Fruit fly (Drosophila melanogaster) whole organism, embryonic: ENCODE data around the gene syd.

Source experiments
- CG10366 ChIP-seq: fragments of 200-800 bp; sonication (Bioruptor generic); IDR thresholded peaks from 2 replicates; pipeline ENCODE4 v1.3.6; 2022; ENCODE audit warnings: missing biosample characterization, missing genetic modification characterization
- CG10462 ChIP-seq: fragments of 200-800 bp; sonication (Bioruptor generic); optimal IDR thresholded peaks from 2 replicates; lab custom pipeline; 2016; ENCODE audit warnings: missing biosample characterization, missing genetic modification characterization
- CG1233 ChIP-seq: fragments of 200-800 bp; sonication (Bioruptor generic); optimal IDR thresholded peaks from 4 replicates; lab custom pipeline; 2018; ENCODE audit warnings: missing biosample characterization, mild to moderate bottlenecking, missing genetic modification characterization
- CG12744 ChIP-seq: fragments of 200-800 bp; sonication (Bioruptor generic); optimal IDR thresholded peaks from 2 replicates; lab custom pipeline; 2016; ENCODE audit warnings: missing biosample characterization, missing genetic modification characterization
- CG14014 ChIP-seq: fragments of 200-800 bp; sonication (Bioruptor generic); IDR thresholded peaks from 2 replicates; pipeline ENCODE4 v1.3.6; 2022; ENCODE audit warnings: missing biosample characterization, missing genetic modification characterization
- CG14667 ChIP-seq: fragments of 200-800 bp; sonication (Bioruptor generic); IDR thresholded peaks from 2 replicates; pipeline ENCODE4 v1.3.6; 2022; ENCODE audit warnings: missing biosample characterization, missing genetic modification characterization
- CG17361 ChIP-seq: fragments of 200-800 bp; sonication (Bioruptor generic); IDR thresholded peaks from 3 replicates; pipeline ENCODE4 v1.3.6; 2022; ENCODE audit warnings: missing biosample characterization, missing genetic modification characterization
- CG17829 ChIP-seq: fragments of 200-800 bp; optimal IDR thresholded peaks from 2 replicates; lab custom pipeline; 2019; ENCODE audit warnings: missing biosample characterization, mild to moderate bottlenecking, missing genetic modification characterization, moderate library complexity
- CG2120 ChIP-seq: fragments of 200-800 bp; sonication (Bioruptor generic); optimal IDR thresholded peaks from 3 replicates; lab custom pipeline; 2016; ENCODE audit warnings: missing biosample characterization, missing genetic modification characterization
- CG2199 ChIP-seq: fragments of 200-800 bp; sonication (Bioruptor generic); IDR thresholded peaks from 3 replicates; pipeline ENCODE4 v1.3.6; 2022; ENCODE audit warnings: missing biosample characterization, missing genetic modification characterization
- CG31441 ChIP-seq: fragments of 200-800 bp; sonication (Bioruptor generic); IDR thresholded peaks from 2 replicates; pipeline ENCODE4 v1.3.6; 2022; ENCODE audit warnings: missing biosample characterization, missing genetic modification characterization
- CG32772 ChIP-seq: fragments of 200-800 bp; sonication (Bioruptor generic); IDR thresholded peaks from 2 replicates; pipeline ENCODE4 v1.3.6; 2022; ENCODE audit warnings: missing biosample characterization, missing genetic modification characterization
- CG4424 ChIP-seq: fragments of 200-800 bp; sonication (Bioruptor generic); optimal IDR thresholded peaks from 3 replicates; lab custom pipeline; 2016; ENCODE audit warnings: missing biosample characterization, missing genetic modification characterization
- CG5245 ChIP-seq: fragments of 200-800 bp; sonication (Bioruptor generic); optimal IDR thresholded peaks from 3 replicates; lab custom pipeline; 2016; ENCODE audit warnings: missing biosample characterization, missing genetic modification characterization
- CG7357 ChIP-seq: fragments of 200-800 bp; sonication (Bioruptor generic); IDR thresholded peaks from 3 replicates; pipeline ENCODE4 v1.3.6; 2022; ENCODE audit warnings: missing biosample characterization, missing genetic modification characterization
- CG8765 ChIP-seq: fragments of 200-800 bp; sonication (Bioruptor generic); IDR thresholded peaks from 2 replicates; pipeline ENCODE4 v1.3.6; 2022; ENCODE audit warnings: missing biosample characterization, missing genetic modification characterization
- CG8924 ChIP-seq: fragments of 200-800 bp; optimal IDR thresholded peaks from 3 replicates; lab custom pipeline; 2019; ENCODE audit warnings: missing biosample characterization, mild to moderate bottlenecking, missing genetic modification characterization, moderate library complexity
- CG9817 ChIP-seq: fragments of 200-800 bp; sonication (Bioruptor generic); optimal IDR thresholded peaks from 2 replicates; lab custom pipeline; 2018; ENCODE audit warnings: missing biosample characterization, mild to moderate bottlenecking, missing genetic modification characterization, moderate library complexity
- CHES-1-like ChIP-seq: fragments of 200-800 bp; sonication (Bioruptor generic); optimal IDR thresholded peaks from 2 replicates; lab custom pipeline; 2016; ENCODE audit warnings: missing biosample characterization, missing genetic modification characterization
- D19A ChIP-seq: fragments of 200-800 bp; optimal IDR thresholded peaks from 3 replicates; lab custom pipeline; 2019; ENCODE audit warnings: missing biosample characterization, mild to moderate bottlenecking, missing genetic modification characterization, moderate library complexity
- Dip2 ChIP-seq: fragments of 200-800 bp; sonication (Bioruptor generic); IDR thresholded peaks from 2 replicates; pipeline ENCODE4 v1.3.6; 2022; ENCODE audit warnings: missing biosample characterization, missing genetic modification characterization
- Eip74EF ChIP-seq, 2 experiments: fragments of 200-800 bp in 1 of 2; fragments of >200 bp in 1 of 2; sonication (Bioruptor generic) in 1 of 2; optimal IDR thresholded peaks; 2 replicates each; lab custom pipeline; 2017 to 2019; ENCODE audit warnings: missing biosample characterization in 2 of 2, missing genetic modification characterization in 2 of 2, mild to moderate bottlenecking in 1 of 2, moderate library complexity in 1 of 2
- H2.0 ChIP-seq: fragments of 200-800 bp; sonication (Bioruptor generic); IDR thresholded peaks from 2 replicates; pipeline ENCODE4 v1.3.6; 2022; ENCODE audit warnings: missing biosample characterization, missing genetic modification characterization
- HLH3B ChIP-seq: fragments of 200-800 bp; sonication (Bioruptor generic); IDR thresholded peaks from 2 replicates; pipeline ENCODE4 v1.3.6; 2022; ENCODE audit warnings: missing biosample characterization, missing genetic modification characterization
- Ptx1 ChIP-seq: fragments of 200-800 bp; sonication (Bioruptor generic); IDR thresholded peaks from 2 replicates; pipeline ENCODE4 v1.3.6; 2022; ENCODE audit warnings: missing biosample characterization, missing genetic modification characterization
- Sox102F ChIP-seq: fragments of 200-800 bp; sonication (Bioruptor generic); optimal IDR thresholded peaks from 2 replicates; lab custom pipeline; 2018; ENCODE audit warnings: missing biosample characterization, mild to moderate bottlenecking, missing genetic modification characterization, moderate library complexity
- Usf ChIP-seq: fragments of 200-800 bp; sonication (Bioruptor generic); optimal IDR thresholded peaks from 2 replicates; lab custom pipeline; 2017; ENCODE audit warnings: missing genotype, missing biosample characterization, missing genetic modification characterization
- Xbp1 ChIP-seq: fragments of 200-800 bp; sonication (Bioruptor generic); optimal IDR thresholded peaks from 3 replicates; lab custom pipeline; 2016; ENCODE audit warnings: missing biosample characterization, mild to moderate bottlenecking, missing genetic modification characterization
- Xrp1 ChIP-seq: fragments of 200-800 bp; sonication (Bioruptor generic); IDR thresholded peaks from 2 replicates; pipeline ENCODE4 v1.3.6; 2022; ENCODE audit warnings: missing biosample characterization, missing genetic modification characterization
- ap ChIP-seq: fragments of 200-800 bp; sonication (Bioruptor generic); IDR thresholded peaks from 2 replicates; pipeline ENCODE4 v1.3.6; 2022; ENCODE audit warnings: missing biosample characterization, missing genetic modification characterization
- ara ChIP-seq: fragments of 200-800 bp; sonication (Bioruptor generic); IDR thresholded peaks from 2 replicates; pipeline ENCODE4 v1.3.6; 2022; ENCODE audit warnings: missing biosample characterization, missing genetic modification characterization
- cg ChIP-seq: fragments of 200-800 bp; sonication (Bioruptor generic); optimal IDR thresholded peaks from 3 replicates; lab custom pipeline; 2019; ENCODE audit warnings: missing biosample characterization, mild to moderate bottlenecking, missing genetic modification characterization, moderate library complexity
- chif ChIP-seq, 2 experiments: fragments of 200-800 bp; sonication (Bioruptor generic); optimal IDR thresholded peaks; 3 replicates each; lab custom pipeline; 2016; ENCODE audit warnings: missing biosample characterization in 2 of 2, missing genetic modification characterization in 2 of 2
- chn ChIP-seq: fragments of 200-800 bp; sonication (Bioruptor generic); optimal IDR thresholded peaks from 2 replicates; lab custom pipeline; 2016; ENCODE audit warnings: missing biosample characterization, missing genetic modification characterization
- cwo ChIP-seq: fragments of 200-800 bp; sonication (Bioruptor generic); optimal IDR thresholded peaks from 3 replicates; lab custom pipeline; 2017; ENCODE audit warnings: missing biosample characterization, missing genetic modification characterization, mild to moderate bottlenecking, moderate library complexity, missing genetic modification reagents
- dysf ChIP-seq: fragments of 200-800 bp; sonication (Bioruptor generic); IDR thresholded peaks from 3 replicates; pipeline ENCODE4 v1.3.6; 2022; ENCODE audit warnings: missing biosample characterization, missing genetic modification characterization
- eve ChIP-seq, 2 experiments: fragments of >200 bp; optimal IDR thresholded peaks; 2 replicates each; lab custom pipeline; 2017; ENCODE audit warnings: missing biosample characterization in 2 of 2, missing genetic modification characterization in 2 of 2
- exex ChIP-seq: fragments of 200-800 bp; sonication (Bioruptor generic); optimal IDR thresholded peaks from 4 replicates; lab custom pipeline; 2018; ENCODE audit warnings: missing biosample characterization, mild to moderate bottlenecking, missing genetic modification characterization, moderate library complexity
- gcm ChIP-seq: fragments of 200-800 bp; sonication (Bioruptor generic); optimal IDR thresholded peaks from 2 replicates; lab custom pipeline; 2019; ENCODE audit warnings: missing biosample characterization, mild to moderate bottlenecking, missing genetic modification characterization, moderate library complexity
- grau ChIP-seq: fragments of 200-800 bp; optimal IDR thresholded peaks from 3 replicates; lab custom pipeline; 2019; ENCODE audit warnings: missing biosample characterization, mild to moderate bottlenecking, missing genetic modification characterization, moderate library complexity
- hkb ChIP-seq, 2 experiments: fragments of 200-800 bp in 1 of 2; fragments of >200 bp in 1 of 2; sonication (Bioruptor generic) in 1 of 2; IDR thresholded peaks in 1 of 2; optimal IDR thresholded peaks in 1 of 2; 2 replicates each; pipeline versions ENCODE4 v1.3.6 to Lab custom; 2017 to 2022; ENCODE audit warnings: missing biosample characterization in 1 of 2, missing genetic modification characterization in 1 of 2
- ind ChIP-seq: fragments of 200-800 bp; sonication (Bioruptor generic); optimal IDR thresholded peaks from 3 replicates; lab custom pipeline; 2016; ENCODE audit warnings: missing biosample characterization, missing genetic modification characterization
- knrl ChIP-seq: fragments of 200-800 bp; sonication (Bioruptor generic); IDR thresholded peaks from 3 replicates; pipeline ENCODE4 v1.3.6; 2022; ENCODE audit warnings: missing biosample characterization, missing genetic modification characterization; ENCODE audit not compliant: partially characterized antibody
- org-1 ChIP-seq: fragments of 200-800 bp; sonication (Bioruptor generic); optimal IDR thresholded peaks from 2 replicates; lab custom pipeline; 2017; ENCODE audit warnings: missing biosample characterization, missing genetic modification characterization
- prd ChIP-seq, 3 experiments: fragments of >200 bp in 2 of 3; fragments of 200-800 bp in 1 of 3; sonication (Bioruptor generic) in 1 of 3; optimal IDR thresholded peaks in 2 of 3; IDR thresholded peaks in 1 of 3; 2 replicates in 2 of 3; 3 replicates in 1 of 3; pipeline versions ENCODE4 v1.3.6 to Lab custom; 2017 to 2022; ENCODE audit warnings: missing biosample characterization in 1 of 3, missing genetic modification characterization in 1 of 3
- sd ChIP-seq: fragments of 200-800 bp; sonication (Bioruptor generic); optimal IDR thresholded peaks from 3 replicates; lab custom pipeline; 2018; ENCODE audit warnings: missing biosample characterization, mild to moderate bottlenecking, missing genetic modification characterization, moderate library complexity
- sens ChIP-seq: fragments of 200-800 bp; sonication (Bioruptor generic); peaks from one replicate; lab custom pipeline; 2016; ENCODE audit warnings: missing biosample characterization, missing genetic modification characterization
- seq ChIP-seq: fragments of 200-800 bp; sonication (Bioruptor generic); IDR thresholded peaks from 2 replicates; pipeline ENCODE4 v1.3.6; 2022; ENCODE audit warnings: missing biosample characterization, missing genetic modification characterization
- slbo ChIP-seq: fragments of 200-800 bp; sonication (Bioruptor generic); IDR thresholded peaks from 2 replicates; pipeline ENCODE4 v1.3.6; 2022; ENCODE audit warnings: missing biosample characterization, missing genetic modification characterization
- so ChIP-seq: fragments of 200-800 bp; sonication (Bioruptor generic); IDR thresholded peaks from 3 replicates; pipeline ENCODE4 v1.3.6; 2022; ENCODE audit warnings: missing biosample characterization, missing genetic modification characterization

syd gene

DNA sequence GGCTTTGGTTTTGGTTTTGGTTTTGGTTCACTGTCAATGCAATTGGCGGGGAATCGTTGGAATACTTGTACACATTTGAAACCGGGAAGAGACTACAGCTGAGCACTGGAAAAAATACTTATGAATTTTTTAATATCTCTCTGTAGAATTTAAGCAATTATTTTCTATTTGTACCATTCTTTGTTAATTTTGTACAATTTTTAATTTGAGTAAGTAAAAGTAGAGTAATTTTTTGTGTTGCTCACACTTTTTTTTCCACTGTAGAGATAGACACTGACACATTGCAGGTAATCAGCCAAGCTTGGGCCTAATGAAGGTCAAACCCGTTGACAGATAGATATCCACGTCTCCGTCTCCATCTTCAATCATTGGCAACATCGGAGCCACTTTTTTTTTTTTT, 52.6 kb downstream of the syd start (continued):
- TF ChIP-seq org-1 (GFP tag; lab: Kevin White, UChicago), result peak; percentile 7
- TF ChIP-seq CG10462 (GFP tag; lab: Kevin White, UChicago), result no peak
- no peak for TF ChIP-seq hkb (optimal IDR thresholded peaks at IDR 0.05; lab: Kevin White, UChicago)
- TF ChIP-seq hkb (GFP tag; IDR thresholded peaks at IDR 0.05; lab: Robert Waterston, UW), result peak; percentile 50
- no peak for TF ChIP-seq chn (GFP tag; lab: Kevin White, UChicago)
- TF ChIP-seq chif (GFP tag; optimal IDR thresholded peaks at IDR 0.05; lab: Kevin White, UChicago), result peak in 1 of 2 experiments; percentile 20
- TF ChIP-seq CG5245 (GFP tag; lab: Kevin White, UChicago), result no peak
- peak; percentile 33; the same call in 1 of the 3 replicates for TF ChIP-seq CG7357
- TF ChIP-seq exex, result no peak
- no peak for TF ChIP-seq CG4424
- TF ChIP-seq Ptx1, result peak; percentile 58
- no peak for TF ChIP-seq CG8765 (GFP tag; lab: Robert Waterston, UW)
- TF ChIP-seq grau, result peak; percentile 23
- TF ChIP-seq prd (optimal IDR thresholded peaks at IDR 0.05; lab: Kevin White, UChicago), result no peak
- TF ChIP-seq prd (GFP tag; IDR thresholded peaks at IDR 0.05; lab: Robert Waterston, UW), result peak; percentile 47; the same call in 1 of the 3 replicates
- TF ChIP-seq CG17361 (GFP tag; lab: Robert Waterston, UW), result 0 out of 3 replicates have a peak, but pooled peaks have one; percentile 38
- peak; percentile 4 for TF ChIP-seq CG8924 (tag; lab: Kevin White, UChicago)
- 0 out of 2 replicates have a peak, but pooled peaks have one; percentile 26 for TF ChIP-seq H2.0
- peak; percentile 15 for TF ChIP-seq CG17829 (tag; lab: Kevin White, UChicago)
- peak; percentile 17; the same call in 1 of the 2 replicates for TF ChIP-seq CG14667 (GFP tag; lab: Robert Waterston, UW)
- TF ChIP-seq CG10366, result peak; percentile 37; the same call in 1 of the 2 replicates
- TF ChIP-seq slbo, result peak; percentile 58; the same call in 1 of the 2 replicates
- no peak for TF ChIP-seq CG2199 (GFP tag; lab: Robert Waterston, UW)
- 0 out of 2 replicates have a peak, but pooled peaks have one; percentile 16 for TF ChIP-seq seq (GFP tag; lab: Robert Waterston, UW)
- TF ChIP-seq HLH3B (GFP tag; lab: Robert Waterston, UW), result peak; percentile 30; the same call in 1 of the 2 replicates
- peak in 1 of 2 experiments; percentile 21 for TF ChIP-seq eve (GFP tag; optimal IDR thresholded peaks at IDR 0.05; lab: Kevin White, UChicago)
- TF ChIP-seq CG1233 (GFP tag; lab: Kevin White, UChicago), result no peak
- TF ChIP-seq dysf (GFP tag; lab: Robert Waterston, UW), result peak; percentile 43; the same call in 2 of the 3 replicates
- TF ChIP-seq Xbp1 (GFP tag; lab: Kevin White, UChicago), result peak; percentile 22
- TF ChIP-seq cg (GFP tag; lab: Kevin White, UChicago), result no peak
- peak; percentile 58 for TF ChIP-seq Xrp1 (GFP tag; lab: Robert Waterston, UW)
- peak; percentile 67; the same call in 1 of the 2 replicates for TF ChIP-seq ara (GFP tag; lab: Robert Waterston, UW)
- peak; percentile 19; the same call in 1 of the 2 replicates for TF ChIP-seq ap (GFP tag; lab: Robert Waterston, UW)
- peak; percentile 52; the same call in 1 of the 2 replicates for TF ChIP-seq CG14014
- 0 out of 2 replicates have a peak, but pooled peaks have one; percentile 40 for TF ChIP-seq CG31441
- TF ChIP-seq CHES-1-like (GFP tag; lab: Kevin White, UChicago), result no peak
- no peak for TF ChIP-seq knrl (GFP tag; lab: Robert Waterston, UW)
- TF ChIP-seq CG2120, result no peak
- no peak for TF ChIP-seq ind (GFP tag; lab: Kevin White, UChicago)
- no peak for TF ChIP-seq Usf (GFP tag; lab: Kevin White, UChicago)
- no peak for TF ChIP-seq cwo (GFP tag; lab: Kevin White, UChicago)
- no peak for TF ChIP-seq Dip2
- no peak for TF ChIP-seq gcm (GFP tag; lab: Kevin White, UChicago)
- TF ChIP-seq CG32772, result 0 out of 2 replicates have a peak, but pooled peaks have one; percentile 37
- TF ChIP-seq CG9817 (tag; lab: Kevin White, UChicago), result no peak
- TF ChIP-seq sd (tag; lab: Kevin White, UChicago), result no peak
- no peak for TF ChIP-seq D19A (tag; lab: Kevin White, UChicago)
- peak; percentile 51 for TF ChIP-seq Sox102F (GFP tag; lab: Kevin White, UChicago)
- no peak for TF ChIP-seq CG12744 (GFP tag; lab: Kevin White, UChicago)
- TF ChIP-seq so, result peak; percentile 60; the same call in 1 of the 3 replicates
- peak in 1 of 2 experiments; percentile 4 for TF ChIP-seq Eip74EF (GFP tag; optimal IDR thresholded peaks at IDR 0.05; lab: Kevin White, UChicago)
- TF ChIP-seq sens (GFP tag; lab: Kevin White, UChicago), result peak; percentile 84
